Fruit fly (Drosophila melanogaster) whole organism, embryonic: ENCODE measurements around the gene heix.

ENCODE experiments used
- Blimp-1 ChIP-seq: fragments of 200-800 bp; sonication (Bioruptor generic); optimal IDR thresholded peaks from 3 replicates; lab custom pipeline; 2018; ENCODE audit warnings: missing biosample characterization, missing genetic modification characterization, mild to moderate bottlenecking, moderate library complexity, missing genetic modification reagents
- CG10321 ChIP-seq: fragments of 200-800 bp; sonication (Bioruptor generic); IDR thresholded peaks from 2 replicates; pipeline ENCODE4 v1.3.6; 2022; ENCODE audit warnings: missing biosample characterization, missing genetic modification characterization
- CG10979 ChIP-seq: fragments of 200-800 bp; sonication (Bioruptor generic); optimal IDR thresholded peaks from 2 replicates; lab custom pipeline; 2018; ENCODE audit warnings: missing biosample characterization, mild to moderate bottlenecking, missing genetic modification characterization, moderate library complexity
- CG12391 ChIP-seq: fragments of 200-800 bp; sonication (Bioruptor generic); optimal IDR thresholded peaks from 3 replicates; lab custom pipeline; 2018; ENCODE audit warnings: missing biosample characterization, mild to moderate bottlenecking, missing genetic modification characterization, moderate library complexity
- CG13296 ChIP-seq: fragments of 200-800 bp; sonication (Bioruptor generic); optimal IDR thresholded peaks from 3 replicates; lab custom pipeline; 2018; ENCODE audit warnings: missing biosample characterization, mild to moderate bottlenecking, missing genetic modification characterization
- CG13424 ChIP-seq: fragments of 200-800 bp; sonication (Bioruptor generic); optimal IDR thresholded peaks from 2 replicates; lab custom pipeline; 2019; ENCODE audit warnings: missing biosample characterization, mild to moderate bottlenecking, missing genetic modification characterization, moderate library complexity
- CG15696 ChIP-seq: fragments of 200-800 bp; sonication (Bioruptor generic); optimal IDR thresholded peaks from 2 replicates; lab custom pipeline; 2019; ENCODE audit warnings: missing biosample characterization, mild to moderate bottlenecking, missing genetic modification characterization, moderate library complexity
- CG17568 ChIP-seq: fragments of 200-800 bp; sonication (Bioruptor generic); optimal IDR thresholded peaks from 2 replicates; lab custom pipeline; 2018; ENCODE audit warnings: missing biosample characterization, mild to moderate bottlenecking, missing genetic modification characterization, moderate library complexity
- CG3726 ChIP-seq: fragments of 200-800 bp; sonication (Bioruptor generic); IDR thresholded peaks from 3 replicates; pipeline ENCODE4, ENCODE4 v1.3.6; 2022; ENCODE audit warnings: missing biosample characterization, missing genetic modification characterization
- CG42726 ChIP-seq: fragments of 200-800 bp; sonication (Bioruptor generic); IDR thresholded peaks from 2 replicates; pipeline ENCODE4 v1.3.6; 2022; ENCODE audit warnings: missing biosample characterization, missing genetic modification characterization; ENCODE audit not compliant: partially characterized antibody
- CG43689 ChIP-seq: fragments of 200-800 bp; sonication (Bioruptor generic); IDR thresholded peaks from 2 replicates; pipeline ENCODE4 v1.3.6; 2022; ENCODE audit warnings: missing biosample characterization, missing genetic modification characterization
- CG5245 ChIP-seq: fragments of 200-800 bp; sonication (Bioruptor generic); optimal IDR thresholded peaks from 3 replicates; lab custom pipeline; 2016; ENCODE audit warnings: missing biosample characterization, missing genetic modification characterization
- CG6272 ChIP-seq: fragments of 200-800 bp; sonication (Bioruptor generic); IDR thresholded peaks from 2 replicates; pipeline ENCODE4 v1.3.6; 2022; ENCODE audit warnings: missing biosample characterization, missing genetic modification characterization
- CG7357 ChIP-seq: fragments of 200-800 bp; sonication (Bioruptor generic); IDR thresholded peaks from 3 replicates; pipeline ENCODE4 v1.3.6; 2022; ENCODE audit warnings: missing biosample characterization, missing genetic modification characterization
- CG7928 ChIP-seq: fragments of 200-800 bp; sonication (Bioruptor generic); optimal IDR thresholded peaks from 2 replicates; lab custom pipeline; 2017; ENCODE audit warnings: missing biosample characterization, mild to moderate bottlenecking, missing genetic modification characterization
- Dip2 ChIP-seq: fragments of 200-800 bp; sonication (Bioruptor generic); IDR thresholded peaks from 2 replicates; pipeline ENCODE4 v1.3.6; 2022; ENCODE audit warnings: missing biosample characterization, missing genetic modification characterization
- HHEX ChIP-seq: fragments of 200-800 bp; sonication (Bioruptor generic); optimal IDR thresholded peaks from 3 replicates; lab custom pipeline; 2017; ENCODE audit warnings: missing biosample characterization, mild to moderate bottlenecking, missing genetic modification characterization, missing genetic modification reagents
- HLH54F ChIP-seq: fragments of 200-800 bp; sonication (Bioruptor generic); optimal IDR thresholded peaks from 3 replicates; lab custom pipeline; 2016; ENCODE audit warnings: missing biosample characterization, missing genetic modification characterization
- Hr3 ChIP-seq: fragments of 200-800 bp; sonication (Bioruptor generic); optimal IDR thresholded peaks from 3 replicates; lab custom pipeline; 2016; ENCODE audit warnings: missing biosample characterization, missing genetic modification characterization
- NfI ChIP-seq: fragments of 200-800 bp; sonication (Bioruptor generic); optimal IDR thresholded peaks from 3 replicates; lab custom pipeline; 2018; ENCODE audit warnings: missing biosample characterization, mild to moderate bottlenecking, missing genetic modification characterization, moderate library complexity
- Sox100B ChIP-seq: fragments of 200-800 bp; sonication (Bioruptor generic); optimal IDR thresholded peaks from 3 replicates; lab custom pipeline; 2018; ENCODE audit warnings: missing biosample characterization, mild to moderate bottlenecking, missing genetic modification characterization
- YL-1 ChIP-seq: fragments of 200-800 bp; sonication (Bioruptor generic); optimal IDR thresholded peaks from 3 replicates; lab custom pipeline; 2017; ENCODE audit warnings: missing biosample characterization, mild to moderate bottlenecking, missing genetic modification characterization
- ase ChIP-seq: fragments of 200-800 bp; sonication (Bioruptor generic); IDR thresholded peaks from 3 replicates; pipeline ENCODE4 v1.3.6; 2022; ENCODE audit warnings: missing biosample characterization, missing genetic modification characterization
- bsh ChIP-seq, 2 experiments: fragments of 200-800 bp; sonication (Bioruptor generic); optimal IDR thresholded peaks; 2 replicates each; lab custom pipeline; 2017 to 2018; ENCODE audit warnings: mild to moderate bottlenecking in 2 of 2, missing biosample characterization in 2 of 2, missing genetic modification characterization in 2 of 2, moderate library complexity in 1 of 2
- caup ChIP-seq: fragments of 200-800 bp; sonication (Bioruptor generic); optimal IDR thresholded peaks from 3 replicates; lab custom pipeline; 2017; ENCODE audit warnings: missing biosample characterization, mild to moderate bottlenecking, missing genetic modification characterization, moderate library complexity; ENCODE audit not compliant: severe bottlenecking
- crp ChIP-seq, 2 experiments: fragments of 200-800 bp; sonication (Bioruptor generic); optimal IDR thresholded peaks; 2 replicates in 1 of 2; 3 replicates in 1 of 2; lab custom pipeline; 2017; ENCODE audit warnings: missing biosample characterization in 2 of 2, missing genetic modification characterization in 2 of 2, mild to moderate bottlenecking in 1 of 2, moderate library complexity in 1 of 2
- grau ChIP-seq: fragments of 200-800 bp; optimal IDR thresholded peaks from 3 replicates; lab custom pipeline; 2019; ENCODE audit warnings: missing biosample characterization, mild to moderate bottlenecking, missing genetic modification characterization, moderate library complexity
- kay ChIP-seq: fragments of 200-800 bp; sonication (Bioruptor generic); optimal IDR thresholded peaks from 2 replicates; lab custom pipeline; 2016; ENCODE audit warnings: missing biosample characterization, missing genetic modification characterization
- nau ChIP-seq: fragments of 200-800 bp; sonication (Bioruptor generic); optimal IDR thresholded peaks from 3 replicates; lab custom pipeline; 2017; ENCODE audit warnings: missing biosample characterization, mild to moderate bottlenecking, missing genetic modification characterization, missing genetic modification reagents
- nerfin-2 ChIP-seq: fragments of 200-800 bp; sonication (Bioruptor generic); IDR thresholded peaks from 2 replicates; pipeline ENCODE4 v1.3.6; 2022; ENCODE audit warnings: missing biosample characterization, missing genetic modification characterization; ENCODE audit not compliant: partially characterized antibody
- org-1 ChIP-seq: fragments of 200-800 bp; sonication (Bioruptor generic); optimal IDR thresholded peaks from 2 replicates; lab custom pipeline; 2017; ENCODE audit warnings: missing biosample characterization, missing genetic modification characterization
- otp ChIP-seq: fragments of 200-800 bp; sonication (Bioruptor generic); IDR thresholded peaks from 3 replicates; pipeline ENCODE4, ENCODE4 v1.3.6; 2022; ENCODE audit warnings: missing biosample characterization, missing genetic modification characterization
- pb ChIP-seq: fragments of 200-800 bp; sonication (Bioruptor generic); optimal IDR thresholded peaks from 3 replicates; lab custom pipeline; 2016; ENCODE audit warnings: missing biosample characterization, missing genetic modification characterization
- pzg ChIP-seq: fragments of 200-800 bp; sonication (Bioruptor generic); optimal IDR thresholded peaks from 3 replicates; lab custom pipeline; 2018; ENCODE audit warnings: missing biosample characterization, mild to moderate bottlenecking, missing genetic modification characterization, moderate library complexity
- rib ChIP-seq: fragments of 200-800 bp; sonication (Bioruptor generic); IDR thresholded peaks from 2 replicates; pipeline ENCODE4 v1.3.6; 2022; ENCODE audit warnings: missing biosample characterization, missing genetic modification characterization
- row ChIP-seq: fragments of 200-800 bp; sonication (Bioruptor generic); IDR thresholded peaks from 3 replicates; pipeline ENCODE4 v1.3.6; 2022; ENCODE audit warnings: missing biosample characterization, missing genetic modification characterization
- sima ChIP-seq: fragments of 200-800 bp; sonication (Bioruptor generic); optimal IDR thresholded peaks from 2 replicates; lab custom pipeline; 2016; ENCODE audit warnings: missing biosample characterization, missing genetic modification characterization
- twi ChIP-seq: fragments of 200-800 bp; optimal IDR thresholded peaks from 2 replicates; lab custom pipeline; 2019; ENCODE audit warnings: missing biosample characterization, mild to moderate bottlenecking, missing genetic modification characterization, moderate library complexity
- vnd ChIP-seq: fragments of 200-800 bp; sonication (Bioruptor generic); IDR thresholded peaks from 3 replicates; pipeline ENCODE4 v1.3.6; 2022; ENCODE audit warnings: missing biosample characterization, missing genetic modification characterization; ENCODE audit not compliant: partially characterized antibody

heix gene

dm6 chr2L:16299466-16300311, at the start of gene heix, which contains the start of gene CG17328 (continued):
- TF ChIP-seq crp (GFP tag; optimal IDR thresholded peaks at IDR 0.05; lab: Kevin White, UChicago) = peak; percentile 37 to 94
- peak; percentile 61 for TF ChIP-seq pzg
- peak; percentile 45 for TF ChIP-seq CG10979 (tag; lab: Kevin White, UChicago)
- TF ChIP-seq NfI (GFP tag; lab: Kevin White, UChicago) = peak; percentile 67
- TF ChIP-seq CG13424 (tag; lab: Kevin White, UChicago) = peak; percentile 81
- TF ChIP-seq CG5245 = no peak
- TF ChIP-seq nau (GFP tag; lab: Kevin White, UChicago) = no peak
- peak; percentile 73 for TF ChIP-seq HLH54F (GFP tag; lab: Kevin White, UChicago)
- peak; percentile 89 for TF ChIP-seq row (GFP tag; lab: Robert Waterston, UW)
- TF ChIP-seq CG43689 (GFP tag; lab: Robert Waterston, UW) = no peak
- TF ChIP-seq ase = no peak; the same call in 1 of the 3 replicates
- peak; percentile 64 for TF ChIP-seq caup (GFP tag; lab: Kevin White, UChicago)
- TF ChIP-seq otp = no peak; the same call in 1 of the 3 replicates
- peak; percentile 85 for TF ChIP-seq YL-1 (GFP tag; lab: Kevin White, UChicago)
- TF ChIP-seq CG12391 (tag; lab: Kevin White, UChicago) = peak; percentile 82
- peak; percentile 20 for TF ChIP-seq org-1 (GFP tag; lab: Kevin White, UChicago)
- peak; percentile 73 for TF ChIP-seq Hr3
- TF ChIP-seq Dip2 = no peak
- TF ChIP-seq nerfin-2 (GFP tag; lab: Robert Waterston, UW) = no peak
- TF ChIP-seq bsh (GFP tag; optimal IDR thresholded peaks at IDR 0.05; lab: Kevin White, UChicago) = peak in 1 of 2 experiments; percentile 61
- peak; percentile 73 for TF ChIP-seq CG13296 (GFP tag; lab: Kevin White, UChicago)
- peak; percentile 11 for TF ChIP-seq pb (GFP tag; lab: Kevin White, UChicago)
- TF ChIP-seq grau (tag; lab: Kevin White, UChicago) = peak; percentile 99
- TF ChIP-seq CG3726 (GFP tag; lab: Robert Waterston, UW) = no peak
- TF ChIP-seq rib (GFP tag; lab: Robert Waterston, UW) = 0 out of 2 replicates have a peak, but pooled peaks have one; percentile 36
- TF ChIP-seq CG17568 (GFP tag; lab: Kevin White, UChicago) = peak; percentile 42
- peak; percentile 49 for TF ChIP-seq twi
- TF ChIP-seq sima (GFP tag; lab: Kevin White, UChicago) = no peak
- TF ChIP-seq vnd (GFP tag; lab: Robert Waterston, UW) = no peak
- peak; percentile 70 for TF ChIP-seq Sox100B (GFP tag; lab: Kevin White, UChicago)
- no peak for TF ChIP-seq CG10321
- peak; percentile 34; the same call in 1 of the 3 replicates for TF ChIP-seq CG7357 (GFP tag; lab: Robert Waterston, UW)
- peak; percentile 50 for TF ChIP-seq Blimp-1
- TF ChIP-seq CG42726 = 0 out of 2 replicates have a peak, but pooled peaks have one; percentile 30
- no peak; the same call in none of the 2 replicates for TF ChIP-seq CG6272 (GFP tag; lab: Robert Waterston, UW)
- TF ChIP-seq kay (GFP tag; lab: Kevin White, UChicago) = peak; percentile 34
- peak; percentile 72 for TF ChIP-seq CG15696 (tag; lab: Kevin White, UChicago)
- peak; percentile 41 for TF ChIP-seq HHEX (GFP tag; lab: Kevin White, UChicago)
- TF ChIP-seq CG7928 (GFP tag; lab: Kevin White, UChicago) = peak; percentile 96
